Fruit fly (Drosophila melanogaster) whole organism, wandering third instar larva: ENCODE data around the gene RpS13.

Source experiments
- Abd-B ChIP-seq: fragments of >200 bp; optimal IDR thresholded peaks from 2 replicates; lab custom pipeline; 2017; ENCODE audit warnings: missing biosample characterization, missing genetic modification characterization
- CG32264 ChIP-seq: fragments of 200-800 bp; sonication (Bioruptor generic); optimal IDR thresholded peaks from 2 replicates; lab custom pipeline; 2016; ENCODE audit warnings: missing biosample characterization, missing genetic modification characterization
- CG9705 ChIP-seq: fragments of 200-800 bp; sonication (Bioruptor generic); optimal IDR thresholded peaks from 2 replicates; lab custom pipeline; 2018; ENCODE audit warnings: missing biosample characterization, mild to moderate bottlenecking, missing genetic modification characterization
- CrebA ChIP-seq: fragments of 200-800 bp; sonication (Bioruptor generic); optimal IDR thresholded peaks from 2 replicates; lab custom pipeline; 2016; ENCODE audit warnings: missing biosample characterization, mild to moderate bottlenecking, missing genetic modification characterization, borderline replicate concordance
- Dfd ChIP-seq: fragments of >200 bp; optimal IDR thresholded peaks from 2 replicates; lab custom pipeline; 2017; ENCODE audit warnings: missing biosample characterization, missing genetic modification characterization
- Dif ChIP-seq: fragments of 200-275, 200-300 bp; sonication (Bioruptor generic); optimal IDR thresholded peaks from 2 replicates; lab custom pipeline; 2018; ENCODE audit warnings: missing biosample characterization, missing genetic modification characterization; ENCODE audit not compliant: partially characterized antibody
- GATAd ChIP-seq: sonication (Bioruptor generic); optimal IDR thresholded peaks from 2 replicates; lab custom pipeline; 2016; ENCODE audit warnings: missing biosample characterization, missing genetic modification characterization
- HLH106 ChIP-seq: fragments of 200-800 bp; optimal IDR thresholded peaks from 3 replicates; lab custom pipeline; 2019; ENCODE audit warnings: missing biosample characterization, mild to moderate bottlenecking, missing genetic modification characterization, moderate library complexity
- Hnf4 ChIP-seq: fragments of 200-800 bp; sonication (Bioruptor generic); optimal IDR thresholded peaks from 2 replicates; lab custom pipeline; 2016; ENCODE audit warnings: missing biosample characterization, mild to moderate bottlenecking, missing genetic modification characterization
- Hr78 ChIP-seq: fragments of >200 bp; optimal IDR thresholded peaks from 2 replicates; lab custom pipeline; 2017; ENCODE audit warnings: missing biosample characterization, missing genetic modification characterization
- Hr83 ChIP-seq: fragments of 200-300 bp; sonication (Bioruptor generic); optimal IDR thresholded peaks from 2 replicates; lab custom pipeline; 2016; ENCODE audit warnings: missing biosample characterization, mild to moderate bottlenecking, missing genetic modification characterization, moderate library complexity; ENCODE audit not compliant: poor library complexity, severe bottlenecking
- Jra ChIP-seq: sonication (Bioruptor generic); optimal IDR thresholded peaks from 2 replicates; lab custom pipeline; 2016; ENCODE audit warnings: missing biosample characterization, missing genetic modification characterization
- Mio ChIP-seq: sonication (Bioruptor generic); optimal IDR thresholded peaks from 2 replicates; lab custom pipeline; 2016; ENCODE audit warnings: missing biosample characterization, missing genetic modification characterization
- Myc ChIP-seq: fragments of >200 bp; optimal IDR thresholded peaks from 2 replicates; lab custom pipeline; 2017
- N ChIP-seq: fragments of >200 bp; optimal IDR thresholded peaks from 2 replicates; lab custom pipeline; 2018; ENCODE audit warnings: missing biosample characterization, missing external identifiers, missing genetic modification characterization
- OdsH ChIP-seq: fragments of 200-800 bp; sonication (Bioruptor generic); optimal IDR thresholded peaks from 2 replicates; lab custom pipeline; 2016; ENCODE audit warnings: missing biosample characterization, mild to moderate bottlenecking, missing genetic modification characterization
- Rel ChIP-seq, 2 experiments: fragments of 200-800 bp; sonication (Bioruptor generic) in 1 of 2; optimal IDR thresholded peaks; 2 replicates in 1 of 2; 3 replicates in 1 of 2; lab custom pipeline; 2016 to 2019; ENCODE audit warnings: mild to moderate bottlenecking in 2 of 2, missing biosample characterization in 2 of 2, missing genetic modification characterization in 2 of 2, moderate library complexity in 1 of 2
- Sp1 ChIP-seq: fragments of 200-800 bp; sonication (Bioruptor generic); optimal IDR thresholded peaks from 3 replicates; lab custom pipeline; 2019; ENCODE audit warnings: missing biosample characterization, mild to moderate bottlenecking, missing genetic modification characterization, moderate library complexity
- Vsx2 ChIP-seq: fragments of 200-300, 225-300 bp; sonication (Bioruptor generic); optimal IDR thresholded peaks from 2 replicates; lab custom pipeline; 2018; ENCODE audit warnings: missing biosample characterization, missing genetic modification characterization; ENCODE audit not compliant: partially characterized antibody
- br ChIP-seq: fragments of 200-800 bp; sonication (Bioruptor generic); optimal IDR thresholded peaks from 2 replicates; lab custom pipeline; 2016; ENCODE audit warnings: missing biosample characterization, missing genetic modification characterization
- brk ChIP-seq: fragments of 200-800 bp; sonication (Bioruptor generic); optimal IDR thresholded peaks from 2 replicates; lab custom pipeline; 2016; ENCODE audit warnings: missing biosample characterization, mild to moderate bottlenecking, missing genetic modification characterization
- dl ChIP-seq, 2 experiments: fragments of 175-275, 200-275 bp in 1 of 2; fragments of 200-275 bp in 1 of 2; sonication (Bioruptor generic); optimal IDR thresholded peaks; lab custom pipeline; 2018; ENCODE audit warnings: mild to moderate bottlenecking in 2 of 2, missing biosample characterization in 2 of 2, missing genetic modification characterization in 2 of 2, moderate library complexity in 2 of 2; ENCODE audit not compliant: partially characterized antibody in 2 of 2, insufficient read depth in 1 of 2
- dmrt93B ChIP-seq: fragments of 200-800 bp; sonication (Bioruptor generic); optimal IDR thresholded peaks from 2 replicates; lab custom pipeline; 2018; ENCODE audit warnings: missing biosample characterization, mild to moderate bottlenecking, missing genetic modification characterization
- dsf ChIP-seq: sonication (Bioruptor generic); optimal IDR thresholded peaks from 2 replicates; lab custom pipeline; 2016; ENCODE audit warnings: missing biosample characterization, missing genetic modification characterization, borderline replicate concordance
- ey ChIP-seq: fragments of 200-800 bp; sonication (Bioruptor generic); optimal IDR thresholded peaks from 2 replicates; lab custom pipeline; 2016; ENCODE audit warnings: missing biosample characterization, missing genetic modification characterization
- foxo ChIP-seq, 2 experiments: fragments of 200-800 bp; sonication (Bioruptor generic); optimal IDR thresholded peaks; 2 replicates in 1 of 2; 3 replicates in 1 of 2; lab custom pipeline; 2016 to 2017; ENCODE audit warnings: missing biosample characterization in 2 of 2, missing genetic modification characterization in 2 of 2
- fru ChIP-seq: fragments of 200-800 bp; sonication (Bioruptor generic); optimal IDR thresholded peaks from 3 replicates; lab custom pipeline; 2016; ENCODE audit warnings: missing biosample characterization, mild to moderate bottlenecking, missing genetic modification characterization
- h ChIP-seq: fragments of 200-800 bp; sonication (Bioruptor generic); optimal IDR thresholded peaks from 3 replicates; lab custom pipeline; 2016; ENCODE audit warnings: missing biosample characterization, mild to moderate bottlenecking, missing genetic modification characterization
- jim ChIP-seq: fragments of 175-275, 200-325 bp; sonication (Bioruptor generic); optimal IDR thresholded peaks from 2 replicates; lab custom pipeline; 2016; ENCODE audit warnings: missing biosample characterization, mild to moderate bottlenecking, missing genetic modification characterization
- lola ChIP-seq: fragments of >200 bp; optimal IDR thresholded peaks from 2 replicates; lab custom pipeline; 2017; ENCODE audit warnings: missing biosample characterization, missing genetic modification characterization
- pan ChIP-seq: fragments of >200 bp; optimal IDR thresholded peaks from 2 replicates; lab custom pipeline; 2017
- psq ChIP-seq: fragments of 200-800 bp; sonication (Bioruptor generic); optimal IDR thresholded peaks from 3 replicates; lab custom pipeline; 2017; ENCODE audit warnings: missing biosample characterization, mild to moderate bottlenecking, missing genetic modification characterization, moderate library complexity
- rgr ChIP-seq: fragments of 200-800 bp; sonication (Bioruptor generic); optimal IDR thresholded peaks from 3 replicates; lab custom pipeline; 2016; ENCODE audit warnings: missing biosample characterization, mild to moderate bottlenecking, missing genetic modification characterization
- sage ChIP-seq: fragments of 200-800 bp; sonication (Bioruptor generic); optimal IDR thresholded peaks from 2 replicates; lab custom pipeline; 2016; ENCODE audit warnings: missing biosample characterization, mild to moderate bottlenecking, missing genetic modification characterization
- sv ChIP-seq: fragments of 200-800 bp; sonication (Bioruptor generic); optimal IDR thresholded peaks from 3 replicates; lab custom pipeline; 2016; ENCODE audit warnings: missing biosample characterization, missing genetic modification characterization
- tai ChIP-seq: sonication (Bioruptor generic); optimal IDR thresholded peaks from 2 replicates; lab custom pipeline; 2016; ENCODE audit warnings: missing biosample characterization, missing genetic modification characterization
- usp ChIP-seq: fragments of >200 bp; optimal IDR thresholded peaks from 2 replicates; lab custom pipeline; 2017; ENCODE audit warnings: missing biosample characterization, missing genetic modification characterization
- woc ChIP-seq: sonication (Bioruptor generic); optimal IDR thresholded peaks from 2 replicates; lab custom pipeline; 2016; ENCODE audit warnings: missing biosample characterization, mild to moderate bottlenecking, missing genetic modification characterization

The RpS13 gene

DNA sequence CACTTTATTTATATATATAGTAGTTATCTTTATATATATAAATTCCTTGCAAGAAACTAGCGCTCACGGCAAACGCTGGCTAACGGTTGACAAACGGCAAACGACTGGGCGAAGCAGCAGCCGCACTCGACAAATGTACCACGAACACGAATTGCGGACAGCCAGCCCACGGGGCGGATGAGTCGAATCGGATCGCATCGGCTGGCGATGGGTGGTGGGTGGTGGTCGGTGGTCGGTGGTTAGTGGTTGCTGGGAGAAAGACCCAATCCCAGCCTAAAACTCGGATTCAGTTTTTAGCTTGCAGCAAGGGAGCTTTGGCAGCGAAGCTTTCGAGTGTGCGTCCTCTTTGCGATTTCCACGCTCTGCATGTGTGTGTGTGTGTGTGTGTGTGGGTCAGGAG is 39.3 kb downstream of the RpS13 start, which contains the start of gene CG7781:
Gene CG7781 (minus strand): TSS at position 260 of the 400 bp plus-strand sequence.
- TF ChIP-seq Hr83 (GFP tag; lab: Kevin White, UChicago) (peak; percentile 29), GATAd (GFP tag; lab: Kevin White, UChicago) (no peak), Dif (GFP tag; lab: Kevin White, UChicago) (no peak), ey (GFP tag; lab: Kevin White, UChicago) (no peak), Dfd (GFP tag; lab: Kevin White, UChicago) (no peak)

DNA sequence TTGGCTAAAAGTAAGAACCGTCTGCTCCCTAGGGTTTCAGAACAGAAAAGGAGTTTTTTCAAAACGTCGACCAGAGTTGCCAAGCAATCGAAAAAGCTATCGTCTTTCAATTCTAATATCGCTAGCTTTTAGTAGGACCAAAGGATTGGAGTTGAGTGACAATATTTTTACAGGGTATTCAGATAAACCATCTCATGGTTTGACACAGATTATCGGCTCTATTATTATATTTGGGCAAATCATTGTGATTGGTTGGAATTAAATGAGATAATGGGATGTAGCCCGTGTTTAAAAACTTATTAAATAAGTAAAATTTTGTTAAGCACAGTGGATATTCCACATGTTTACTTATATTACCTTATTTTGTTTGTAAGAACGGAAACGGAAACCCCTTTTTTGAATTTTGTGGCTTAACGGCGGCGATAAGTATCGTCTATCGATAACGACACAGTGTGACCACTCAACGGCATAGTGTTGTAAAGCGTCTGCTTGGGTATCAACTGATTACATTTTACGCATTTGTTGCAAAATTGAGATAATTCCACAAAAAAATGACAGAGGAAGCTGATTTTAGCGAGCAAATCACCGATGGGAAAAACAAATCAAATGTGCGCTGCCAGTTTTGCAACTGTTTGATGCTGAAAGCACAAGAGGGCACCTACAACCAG is 44.5 kb downstream of the RpS13 start, which contains the start of the genes mtsh and strat:
Gene mtsh (minus strand): TSS at position 51 of the 668 bp plus-strand sequence.
Gene strat (plus strand): TSS at position 471 of the 668 bp plus-strand sequence.
- TF ChIP-seq N (GFP tag; lab: Kevin White, UChicago) (no peak), CG32264 (GFP tag; lab: Kevin White, UChicago) (no peak), dl (GFP tag; optimal IDR thresholded peaks at IDR 0.05; lab: Kevin White, UChicago; ENCODE audit: insufficient read depth in 1 of 2, partially characterized antibody in 2 of 2) (no peak), Hr83 (GFP tag; lab: Kevin White, UChicago) (peak; percentile 53), Jra (GFP tag; lab: Kevin White, UChicago) (no peak), ey (GFP tag; lab: Kevin White, UChicago) (peak; percentile 11), lola (GFP tag; lab: Kevin White, UChicago) (no peak), fru (GFP tag; lab: Kevin White, UChicago) (no peak), psq (GFP tag; lab: Kevin White, UChicago) (peak; percentile 42), Vsx2 (GFP tag; lab: Kevin White, UChicago) (no peak), OdsH (peak; percentile 52), Hr78 (GFP tag; lab: Kevin White, UChicago) (no peak), rgr (GFP tag; lab: Kevin White, UChicago) (peak; percentile 63), Myc (lab: Kevin White, UChicago) (no peak), brk (GFP tag; lab: Kevin White, UChicago) (no peak), usp (no peak), woc (GFP tag; lab: Kevin White, UChicago) (no peak), pan (no peak), CrebA (no peak), HLH106 (tag; lab: Kevin White, UChicago) (no peak), br (GFP tag; lab: Kevin White, UChicago) (no peak), Hnf4 (GFP tag; lab: Kevin White, UChicago) (no peak), CG9705 (GFP tag; lab: Kevin White, UChicago) (peak; percentile 78), sv (GFP tag; lab: Kevin White, UChicago) (no peak), sage (GFP tag; lab: Kevin White, UChicago) (no peak), jim (no peak), h (GFP tag; lab: Kevin White, UChicago) (no peak), Dfd (GFP tag; lab: Kevin White, UChicago) (no peak), Abd-B (GFP tag; lab: Kevin White, UChicago) (no peak), Mio (GFP tag; lab: Kevin White, UChicago) (no peak), foxo (GFP tag; optimal IDR thresholded peaks at IDR 0.05; lab: Kevin White, UChicago) (peak in 1 of 2 experiments; percentile 64), Sp1 (GFP tag; lab: Kevin White, UChicago) (peak; percentile 57), tai (GFP tag; lab: Kevin White, UChicago) (no peak), dmrt93B (GFP tag; lab: Kevin White, UChicago) (peak; percentile 33), Dif (GFP tag; lab: Kevin White, UChicago) (no peak), GATAd (GFP tag; lab: Kevin White, UChicago) (no peak), dsf (no peak), Rel (GFP tag; optimal IDR thresholded peaks at IDR 0.05; lab: Kevin White, UChicago) (no peak), Rel (tag; optimal IDR thresholded peaks at IDR 0.05; lab: Kevin White, UChicago) (no peak)
